Fruit fly (Drosophila melanogaster) whole organism, embryonic: ENCODE measurements around the gene CG2147.

Experiments used
- Adf1 ChIP-seq: fragments of 200-800 bp; sonication (Bioruptor generic); IDR thresholded peaks from 2 replicates; pipeline ENCODE4 v1.3.6; 2022; ENCODE audit warnings: missing biosample characterization, missing genetic modification characterization
- Asciz ChIP-seq: fragments of 200-800 bp; sonication (Bioruptor generic); optimal IDR thresholded peaks from 2 replicates; lab custom pipeline; 2017; ENCODE audit warnings: missing biosample characterization, mild to moderate bottlenecking, missing genetic modification characterization, missing genetic modification reagents
- B-H1 ChIP-seq: fragments of 200-800 bp; sonication (Bioruptor generic); IDR thresholded peaks from 3 replicates; pipeline ENCODE4 v1.3.6; 2022; ENCODE audit warnings: missing biosample characterization, missing genetic modification characterization
- CG10209 ChIP-seq: fragments of 200-800 bp; sonication (Bioruptor generic); optimal IDR thresholded peaks from 3 replicates; lab custom pipeline; 2017; ENCODE audit warnings: missing biosample characterization, mild to moderate bottlenecking, missing genetic modification characterization, missing genetic modification reagents
- CG1233 ChIP-seq: fragments of 200-800 bp; sonication (Bioruptor generic); optimal IDR thresholded peaks from 4 replicates; lab custom pipeline; 2018; ENCODE audit warnings: missing biosample characterization, mild to moderate bottlenecking, missing genetic modification characterization
- CG14667 ChIP-seq: fragments of 200-800 bp; sonication (Bioruptor generic); IDR thresholded peaks from 2 replicates; pipeline ENCODE4 v1.3.6; 2022; ENCODE audit warnings: missing biosample characterization, missing genetic modification characterization
- CG15696 ChIP-seq: fragments of 200-800 bp; sonication (Bioruptor generic); optimal IDR thresholded peaks from 2 replicates; lab custom pipeline; 2019; ENCODE audit warnings: missing biosample characterization, mild to moderate bottlenecking, missing genetic modification characterization, moderate library complexity
- CG18619 ChIP-seq: fragments of 200-800 bp; sonication (Bioruptor generic); optimal IDR thresholded peaks from 3 replicates; lab custom pipeline; 2017; ENCODE audit warnings: missing biosample characterization, mild to moderate bottlenecking, missing genetic modification characterization
- CG30431 ChIP-seq: fragments of 200-800 bp; sonication (Bioruptor generic); optimal IDR thresholded peaks from 2 replicates; lab custom pipeline; 2017; ENCODE audit warnings: missing biosample characterization, missing genetic modification characterization
- CG32532 ChIP-seq: fragments of 200-800 bp; sonication (Bioruptor generic); IDR thresholded peaks from 2 replicates; pipeline ENCODE4 v1.3.6; 2022; ENCODE audit warnings: missing biosample characterization, missing genetic modification characterization
- CG6765 ChIP-seq: fragments of 200-800 bp; sonication (Bioruptor generic); optimal IDR thresholded peaks from 3 replicates; lab custom pipeline; 2017; ENCODE audit warnings: missing biosample characterization, mild to moderate bottlenecking, missing genetic modification characterization
- CG7271 ChIP-seq: fragments of 200-800 bp; sonication (Bioruptor generic); optimal IDR thresholded peaks from 2 replicates; lab custom pipeline; 2018; ENCODE audit warnings: missing biosample characterization, mild to moderate bottlenecking, missing genetic modification characterization, moderate library complexity
- CG7987 ChIP-seq: fragments of 200-800 bp; sonication (Bioruptor generic); optimal IDR thresholded peaks from 2 replicates; lab custom pipeline; 2018; ENCODE audit warnings: missing biosample characterization, mild to moderate bottlenecking, missing genetic modification characterization, moderate library complexity
- CG9215 ChIP-seq: fragments of 200-800 bp; sonication (Bioruptor generic); IDR thresholded peaks from 2 replicates; pipeline ENCODE4 v1.3.6; 2022; ENCODE audit warnings: missing biosample characterization, missing genetic modification characterization
- CG9437 ChIP-seq: fragments of 200-800 bp; sonication (Bioruptor generic); optimal IDR thresholded peaks from 2 replicates; lab custom pipeline; 2018; ENCODE audit warnings: missing biosample characterization, mild to moderate bottlenecking, missing genetic modification characterization
- Dip2 ChIP-seq: fragments of 200-800 bp; sonication (Bioruptor generic); IDR thresholded peaks from 2 replicates; pipeline ENCODE4 v1.3.6; 2022; ENCODE audit warnings: missing biosample characterization, missing genetic modification characterization
- Gsc ChIP-seq: fragments of 200-800 bp; sonication (Bioruptor generic); IDR thresholded peaks from 2 replicates; pipeline ENCODE4 v1.3.6; 2022; ENCODE audit warnings: missing biosample characterization, missing genetic modification characterization
- HmgD ChIP-seq: fragments of 200-800 bp; sonication (Bioruptor generic); optimal IDR thresholded peaks from 3 replicates; lab custom pipeline; 2016; ENCODE audit warnings: missing biosample characterization, missing genetic modification characterization
- MTF-1 ChIP-seq: fragments of 200-800 bp; sonication (Bioruptor generic); optimal IDR thresholded peaks from 2 replicates; lab custom pipeline; 2018; ENCODE audit warnings: missing biosample characterization, mild to moderate bottlenecking, missing genetic modification characterization, borderline replicate concordance
- NFAT ChIP-seq: fragments of 200-800 bp; sonication (Bioruptor generic); IDR thresholded peaks from 2 replicates; pipeline ENCODE4 v1.3.6; 2022; ENCODE audit warnings: missing biosample characterization, missing genetic modification characterization
- NK7.1 ChIP-seq: fragments of 200-800 bp; sonication (Bioruptor generic); optimal IDR thresholded peaks from 3 replicates; lab custom pipeline; 2016; ENCODE audit warnings: missing biosample characterization, missing genetic modification characterization
- Nf-YC ChIP-seq: fragments of 200-800 bp; optimal IDR thresholded peaks from 3 replicates; lab custom pipeline; 2019; ENCODE audit warnings: missing biosample characterization, mild to moderate bottlenecking, missing genetic modification characterization, moderate library complexity
- Rfx ChIP-seq: fragments of 200-800 bp; sonication (Bioruptor generic); IDR thresholded peaks from 2 replicates; pipeline ENCODE4 v1.3.6; 2022; ENCODE audit warnings: missing biosample characterization, missing genetic modification characterization
- Rx ChIP-seq: fragments of 200-800 bp; sonication (Bioruptor generic); IDR thresholded peaks from 2 replicates; pipeline ENCODE4 v1.3.6; 2022; ENCODE audit warnings: missing biosample characterization, missing genetic modification characterization
- Sox102F ChIP-seq: fragments of 200-800 bp; sonication (Bioruptor generic); optimal IDR thresholded peaks from 2 replicates; lab custom pipeline; 2018; ENCODE audit warnings: missing biosample characterization, mild to moderate bottlenecking, missing genetic modification characterization, moderate library complexity
- Vsx1 ChIP-seq: fragments of 200-800 bp; sonication (Bioruptor generic); optimal IDR thresholded peaks from 2 replicates; lab custom pipeline; 2017; ENCODE audit warnings: missing biosample characterization, mild to moderate bottlenecking, missing genetic modification characterization, missing genetic modification reagents
- ab ChIP-seq: fragments of 200-800 bp; sonication (Bioruptor generic); optimal IDR thresholded peaks from 2 replicates; lab custom pipeline; 2016; ENCODE audit warnings: missing biosample characterization, missing genetic modification characterization
- aop ChIP-seq: fragments of 200-800 bp; sonication (Bioruptor generic); IDR thresholded peaks from 2 replicates; pipeline ENCODE4 v1.3.6; 2022; ENCODE audit warnings: missing biosample characterization, missing genetic modification characterization
- ase ChIP-seq: fragments of 200-800 bp; sonication (Bioruptor generic); IDR thresholded peaks from 3 replicates; pipeline ENCODE4 v1.3.6; 2022; ENCODE audit warnings: missing biosample characterization, missing genetic modification characterization
- bab2 ChIP-seq: fragments of 200-800 bp; sonication (Bioruptor generic); optimal IDR thresholded peaks from 2 replicates; lab custom pipeline; 2016; ENCODE audit warnings: missing biosample characterization, missing genetic modification characterization
- bowl ChIP-seq: fragments of 200-800 bp; sonication (Bioruptor generic); IDR thresholded peaks from 2 replicates; pipeline ENCODE4 v1.3.6; 2022; ENCODE audit warnings: missing biosample characterization, missing genetic modification characterization
- btn ChIP-seq: fragments of 200-800 bp; sonication (Bioruptor generic); optimal IDR thresholded peaks from 2 replicates; lab custom pipeline; 2016; ENCODE audit warnings: missing biosample characterization, missing genetic modification characterization
- chm ChIP-seq: fragments of 200-800 bp; sonication (Bioruptor generic); IDR thresholded peaks from 2 replicates; pipeline ENCODE4 v1.3.6; 2022; ENCODE audit warnings: missing biosample characterization, missing genetic modification characterization
- ewg ChIP-seq: fragments of 200-800 bp; sonication (Bioruptor generic); optimal IDR thresholded peaks from 3 replicates; lab custom pipeline; 2017; ENCODE audit warnings: mild to moderate bottlenecking, missing biosample characterization, missing genetic modification reagents, missing genetic modification characterization
- gcm ChIP-seq: fragments of 200-800 bp; sonication (Bioruptor generic); optimal IDR thresholded peaks from 2 replicates; lab custom pipeline; 2019; ENCODE audit warnings: missing biosample characterization, mild to moderate bottlenecking, missing genetic modification characterization, moderate library complexity
- hkb ChIP-seq, 2 experiments: fragments of 200-800 bp in 1 of 2; fragments of >200 bp in 1 of 2; sonication (Bioruptor generic) in 1 of 2; IDR thresholded peaks in 1 of 2; optimal IDR thresholded peaks in 1 of 2; 2 replicates each; pipeline versions ENCODE4 v1.3.6 to Lab custom; 2017 to 2022; ENCODE audit warnings: missing biosample characterization in 1 of 2, missing genetic modification characterization in 1 of 2
- kay ChIP-seq: fragments of 200-800 bp; sonication (Bioruptor generic); optimal IDR thresholded peaks from 2 replicates; lab custom pipeline; 2016; ENCODE audit warnings: missing biosample characterization, missing genetic modification characterization
- knrl ChIP-seq: fragments of 200-800 bp; sonication (Bioruptor generic); IDR thresholded peaks from 3 replicates; pipeline ENCODE4 v1.3.6; 2022; ENCODE audit warnings: missing biosample characterization, missing genetic modification characterization; ENCODE audit not compliant: partially characterized antibody
- nerfin-1 ChIP-seq: fragments of 200-800 bp; sonication (Bioruptor generic); optimal IDR thresholded peaks from 3 replicates; lab custom pipeline; 2019; ENCODE audit warnings: missing biosample characterization, mild to moderate bottlenecking, missing genetic modification characterization, moderate library complexity
- odd ChIP-seq: fragments of 200-800 bp; sonication (Bioruptor generic); optimal IDR thresholded peaks from 2 replicates; lab custom pipeline; 2017; ENCODE audit warnings: missing biosample characterization, mild to moderate bottlenecking, missing genetic modification characterization
- onecut ChIP-seq: fragments of 200-800 bp; sonication (Bioruptor generic); IDR thresholded peaks from 2 replicates; pipeline ENCODE4 v1.3.6; 2022; ENCODE audit warnings: missing biosample characterization, missing genetic modification characterization
- org-1 ChIP-seq: fragments of 200-800 bp; sonication (Bioruptor generic); optimal IDR thresholded peaks from 2 replicates; lab custom pipeline; 2017; ENCODE audit warnings: missing biosample characterization, missing genetic modification characterization
- phol ChIP-seq: fragments of 200-800 bp; sonication (Bioruptor generic); optimal IDR thresholded peaks from 3 replicates; lab custom pipeline; 2018; ENCODE audit warnings: missing biosample characterization, mild to moderate bottlenecking, missing genetic modification characterization, moderate library complexity
- prd ChIP-seq, 3 experiments: fragments of >200 bp in 2 of 3; fragments of 200-800 bp in 1 of 3; sonication (Bioruptor generic) in 1 of 3; optimal IDR thresholded peaks in 2 of 3; IDR thresholded peaks in 1 of 3; 2 replicates in 2 of 3; 3 replicates in 1 of 3; pipeline versions ENCODE4 v1.3.6 to Lab custom; 2017 to 2022; ENCODE audit warnings: missing biosample characterization in 1 of 3, missing genetic modification characterization in 1 of 3
- pros ChIP-seq: fragments of 200-800 bp; sonication (Bioruptor generic); optimal IDR thresholded peaks from 3 replicates; lab custom pipeline; 2019; ENCODE audit warnings: missing biosample characterization, mild to moderate bottlenecking, missing genetic modification characterization, moderate library complexity
- ranshi ChIP-seq: fragments of 200-800 bp; sonication (Bioruptor generic); IDR thresholded peaks from 2 replicates; pipeline ENCODE4 v1.3.6; 2022; ENCODE audit warnings: missing biosample characterization, missing genetic modification characterization
- sens ChIP-seq: fragments of 200-800 bp; sonication (Bioruptor generic); peaks from one replicate; lab custom pipeline; 2016; ENCODE audit warnings: missing biosample characterization, missing genetic modification characterization
- sima ChIP-seq: fragments of 200-800 bp; sonication (Bioruptor generic); optimal IDR thresholded peaks from 2 replicates; lab custom pipeline; 2016; ENCODE audit warnings: missing biosample characterization, missing genetic modification characterization
- tna ChIP-seq: fragments of 200-800 bp; sonication (Bioruptor generic); IDR thresholded peaks from 2 replicates; pipeline ENCODE4 v1.3.6; 2022; ENCODE audit warnings: missing biosample characterization, missing genetic modification characterization; ENCODE audit not compliant: partially characterized antibody

The CG2147 gene

DNA sequence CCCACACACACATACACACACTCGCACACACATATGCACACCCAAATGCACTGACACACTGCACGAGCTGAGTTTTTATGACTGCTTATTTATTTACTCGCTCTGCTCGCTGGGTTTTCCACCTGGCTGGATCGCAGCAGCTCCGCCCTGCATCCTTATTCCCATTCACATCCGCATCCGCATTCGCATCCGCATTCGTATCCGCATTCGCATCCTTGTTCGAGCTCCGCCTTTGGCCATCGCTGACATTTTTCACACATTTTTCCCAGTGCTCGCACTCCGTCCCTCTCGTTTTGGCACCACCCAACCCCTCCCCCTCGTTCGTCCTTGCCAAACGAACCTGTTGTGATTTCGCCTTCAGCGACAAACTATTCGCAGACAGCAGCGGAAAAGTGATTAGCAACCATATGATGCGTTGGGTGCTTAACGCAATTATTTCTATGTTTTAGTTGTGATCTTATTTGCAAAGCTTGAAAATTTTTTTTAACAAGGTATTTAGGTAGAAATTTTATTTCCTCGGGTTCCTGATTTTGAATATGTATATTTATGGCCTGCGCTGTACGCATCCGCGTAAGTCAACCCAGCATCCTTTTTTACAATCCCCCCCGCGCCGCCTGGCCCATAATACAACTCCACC is 29.3 kb upstream of the CG2147 start (continued):
- TF ChIP-seq CG7987 (GFP tag; lab: Kevin White, UChicago), result no peak
- no peak for TF ChIP-seq prd (optimal IDR thresholded peaks at IDR 0.05; lab: Kevin White, UChicago)
- TF ChIP-seq prd (GFP tag; IDR thresholded peaks at IDR 0.05; lab: Robert Waterston, UW), result peak; percentile 83
- TF ChIP-seq gcm (GFP tag; lab: Kevin White, UChicago), result no peak
- no peak for TF ChIP-seq MTF-1 (GFP tag; lab: Kevin White, UChicago)
- TF ChIP-seq tna (GFP tag; lab: Robert Waterston, UW), result no peak
- no peak for TF ChIP-seq bowl (GFP tag; lab: Robert Waterston, UW)
- TF ChIP-seq sima, result no peak
- no peak for TF ChIP-seq CG14667 (GFP tag; lab: Robert Waterston, UW)
- TF ChIP-seq ewg (GFP tag; lab: Kevin White, UChicago), result no peak
- TF ChIP-seq Adf1, result no peak
- no peak for TF ChIP-seq CG6765 (GFP tag; lab: Kevin White, UChicago)
- no peak for TF ChIP-seq Asciz (GFP tag; lab: Kevin White, UChicago)
- no peak for TF ChIP-seq btn (GFP tag; lab: Kevin White, UChicago)
- TF ChIP-seq CG1233 (GFP tag; lab: Kevin White, UChicago), result no peak
- no peak for TF ChIP-seq CG9437 (GFP tag; lab: Kevin White, UChicago)
- no peak for TF ChIP-seq ranshi
- TF ChIP-seq CG15696, result peak; percentile 50
- TF ChIP-seq B-H1 (GFP tag; lab: Robert Waterston, UW), result no peak
- no peak for TF ChIP-seq Nf-YC (tag; lab: Kevin White, UChicago)
- TF ChIP-seq knrl (GFP tag; lab: Robert Waterston, UW), result no peak
- no peak for TF ChIP-seq aop
- TF ChIP-seq HmgD (GFP tag; lab: Kevin White, UChicago), result no peak
- no peak for TF ChIP-seq CG18619
- TF ChIP-seq NFAT (GFP tag; lab: Robert Waterston, UW), result no peak
- TF ChIP-seq NK7.1 (GFP tag; lab: Kevin White, UChicago), result no peak
- no peak for TF ChIP-seq Gsc (GFP tag; lab: Robert Waterston, UW)
- peak; percentile 33; the same call in 1 of the 2 replicates for TF ChIP-seq Rfx (GFP tag; lab: Robert Waterston, UW)
- no peak for TF ChIP-seq pros
- 0 out of 2 replicates have a peak, but pooled peaks have one; percentile 26 for TF ChIP-seq CG32532
- TF ChIP-seq phol (tag; lab: Kevin White, UChicago), result no peak
- TF ChIP-seq Rx (GFP tag; lab: Robert Waterston, UW), result 0 out of 2 replicates have a peak, but pooled peaks have one; percentile 14
- no peak for TF ChIP-seq hkb (optimal IDR thresholded peaks at IDR 0.05; lab: Kevin White, UChicago)
- no peak for TF ChIP-seq hkb (GFP tag; IDR thresholded peaks at IDR 0.05; lab: Robert Waterston, UW)
- 0 out of 2 replicates have a peak, but pooled peaks have one; percentile 28 for TF ChIP-seq chm (GFP tag; lab: Robert Waterston, UW)
- peak; percentile 23 for TF ChIP-seq CG7271
- peak; percentile 23 for TF ChIP-seq bab2
- TF ChIP-seq Dip2 (GFP tag; lab: Robert Waterston, UW), result no peak
- TF ChIP-seq onecut (GFP tag; lab: Robert Waterston, UW), result peak; percentile 34
- peak; percentile 70 for TF ChIP-seq sens
- TF ChIP-seq kay (GFP tag; lab: Kevin White, UChicago), result no peak
- no peak for TF ChIP-seq ab (GFP tag; lab: Kevin White, UChicago)
- peak; percentile 7 for TF ChIP-seq CG30431
- TF ChIP-seq nerfin-1 (tag; lab: Kevin White, UChicago), result no peak
- TF ChIP-seq org-1, result no peak
- no peak for TF ChIP-seq Vsx1
- TF ChIP-seq Sox102F (GFP tag; lab: Kevin White, UChicago), result no peak
- no peak for TF ChIP-seq ase (GFP tag; lab: Robert Waterston, UW)
- TF ChIP-seq CG9215 (GFP tag; lab: Robert Waterston, UW), result no peak
- TF ChIP-seq odd (GFP tag; lab: Kevin White, UChicago), result no peak
- TF ChIP-seq CG10209 (GFP tag; lab: Kevin White, UChicago), result peak; percentile 2
